Fruit fly (Drosophila melanogaster) whole organism, embryonic: Measurements from ENCODE around the gene CG32625.

Experiments
- Abd-B ChIP-seq: fragments of 200-800 bp; sonication (Bioruptor generic); optimal IDR thresholded peaks from 2 replicates; lab custom pipeline; 2018; ENCODE audit warnings: missing biosample characterization, mild to moderate bottlenecking, missing genetic modification characterization, moderate library complexity
- Ada2b ChIP-seq: fragments of 200-800 bp; sonication (Bioruptor generic); IDR thresholded peaks from 2 replicates; pipeline ENCODE4 v1.3.6; 2022; ENCODE audit warnings: missing biosample characterization, missing genetic modification characterization
- B-H1 ChIP-seq: fragments of 200-800 bp; sonication (Bioruptor generic); IDR thresholded peaks from 3 replicates; pipeline ENCODE4 v1.3.6; 2022; ENCODE audit warnings: missing biosample characterization, missing genetic modification characterization
- CG11247 ChIP-seq: fragments of 200-800 bp; sonication (Bioruptor generic); IDR thresholded peaks from 2 replicates; pipeline ENCODE4 v1.3.6; 2022; ENCODE audit warnings: missing biosample characterization, missing genetic modification characterization
- CG11504 ChIP-seq: fragments of 200-800 bp; sonication (Bioruptor generic); optimal IDR thresholded peaks from 3 replicates; lab custom pipeline; 2019; ENCODE audit warnings: missing biosample characterization, mild to moderate bottlenecking, missing genetic modification characterization, moderate library complexity
- CG11723 ChIP-seq: fragments of 200-800 bp; sonication (Bioruptor generic); optimal IDR thresholded peaks from 2 replicates; lab custom pipeline; 2017; ENCODE audit warnings: missing biosample characterization, mild to moderate bottlenecking, missing genetic modification characterization
- CG12391 ChIP-seq: fragments of 200-800 bp; sonication (Bioruptor generic); optimal IDR thresholded peaks from 3 replicates; lab custom pipeline; 2018; ENCODE audit warnings: missing biosample characterization, mild to moderate bottlenecking, missing genetic modification characterization, moderate library complexity
- CG14014 ChIP-seq: fragments of 200-800 bp; sonication (Bioruptor generic); IDR thresholded peaks from 2 replicates; pipeline ENCODE4 v1.3.6; 2022; ENCODE audit warnings: missing biosample characterization, missing genetic modification characterization
- CG14050 ChIP-seq: fragments of 200-800 bp; sonication (Bioruptor generic); IDR thresholded peaks from 3 replicates; pipeline ENCODE4 v1.3.6; 2022; ENCODE audit warnings: missing biosample characterization, missing genetic modification characterization
- CG1602 ChIP-seq: fragments of 200-800 bp; sonication (Bioruptor generic); optimal IDR thresholded peaks from 3 replicates; lab custom pipeline; 2016; ENCODE audit warnings: missing biosample characterization, missing genetic modification characterization
- CG17328 ChIP-seq: fragments of 200-800 bp; sonication (Bioruptor generic); IDR thresholded peaks from 2 replicates; pipeline ENCODE4 v1.3.6; 2022; ENCODE audit warnings: missing biosample characterization, missing genetic modification characterization
- CG2120 ChIP-seq: fragments of 200-800 bp; sonication (Bioruptor generic); optimal IDR thresholded peaks from 3 replicates; lab custom pipeline; 2016; ENCODE audit warnings: missing biosample characterization, missing genetic modification characterization
- CG30403 ChIP-seq: fragments of 200-800 bp; sonication (Bioruptor generic); optimal IDR thresholded peaks from 3 replicates; lab custom pipeline; 2016; ENCODE audit warnings: missing biosample characterization, missing genetic modification characterization
- CG31441 ChIP-seq: fragments of 200-800 bp; sonication (Bioruptor generic); IDR thresholded peaks from 2 replicates; pipeline ENCODE4 v1.3.6; 2022; ENCODE audit warnings: missing biosample characterization, missing genetic modification characterization
- CG3847 ChIP-seq: fragments of 200-800 bp; sonication (Bioruptor generic); IDR thresholded peaks from 2 replicates; pipeline ENCODE4 v1.3.6; 2022; ENCODE audit warnings: missing biosample characterization, missing genetic modification characterization
- CG4404 ChIP-seq: fragments of 200-800 bp; sonication (Bioruptor generic); IDR thresholded peaks from 2 replicates; pipeline ENCODE4 v1.3.6; 2022; ENCODE audit warnings: missing biosample characterization, missing genetic modification characterization
- CG4820 ChIP-seq: fragments of 200-800 bp; sonication (Bioruptor generic); optimal IDR thresholded peaks from 3 replicates; lab custom pipeline; 2016; ENCODE audit warnings: missing biosample characterization, missing genetic modification characterization
- CG6689 ChIP-seq: fragments of 200-800 bp; sonication (Bioruptor generic); IDR thresholded peaks from 2 replicates; pipeline ENCODE4 v1.3.6; 2022; ENCODE audit warnings: missing biosample characterization, missing genetic modification characterization
- CG7963 ChIP-seq: fragments of 200-800 bp; sonication (Bioruptor generic); IDR thresholded peaks from 3 replicates; pipeline ENCODE4 v1.3.6; 2022; ENCODE audit warnings: missing biosample characterization, missing genetic modification characterization; ENCODE audit not compliant: partially characterized antibody
- CG9797 ChIP-seq: fragments of 200-800 bp; sonication (Bioruptor generic); optimal IDR thresholded peaks from 3 replicates; lab custom pipeline; 2018; ENCODE audit warnings: missing biosample characterization, mild to moderate bottlenecking, missing genetic modification characterization
- CoRest ChIP-seq: fragments of 200-800 bp; sonication (Bioruptor generic); optimal IDR thresholded peaks from 3 replicates; lab custom pipeline; 2018; ENCODE audit warnings: missing biosample characterization, mild to moderate bottlenecking, missing genetic modification characterization, moderate library complexity
- D19A ChIP-seq: fragments of 200-800 bp; optimal IDR thresholded peaks from 3 replicates; lab custom pipeline; 2019; ENCODE audit warnings: missing biosample characterization, mild to moderate bottlenecking, missing genetic modification characterization, moderate library complexity
- Dek ChIP-seq: fragments of 200-800 bp; sonication (Bioruptor generic); optimal IDR thresholded peaks from 3 replicates; lab custom pipeline; 2019; ENCODE audit warnings: missing biosample characterization, mild to moderate bottlenecking, missing genetic modification characterization, moderate library complexity
- Dip3 ChIP-seq: fragments of 200-800 bp; sonication (Bioruptor generic); optimal IDR thresholded peaks from 3 replicates; lab custom pipeline; 2016; ENCODE audit warnings: missing biosample characterization, missing genetic modification characterization
- Drgx ChIP-seq: fragments of 200-800 bp; sonication (Bioruptor generic); IDR thresholded peaks from 2 replicates; pipeline ENCODE4 v1.3.6; 2022; ENCODE audit warnings: missing biosample characterization, missing genetic modification characterization
- Fer3 ChIP-seq: fragments of 200-800 bp; sonication (Bioruptor generic); optimal IDR thresholded peaks from 2 replicates; lab custom pipeline; 2018; ENCODE audit warnings: missing biosample characterization, mild to moderate bottlenecking, missing genetic modification characterization, moderate library complexity
- Gug ChIP-seq: fragments of 200-800 bp; sonication (Bioruptor generic); IDR thresholded peaks from 4 replicates; pipeline ENCODE4 v1.3.6; 2022; ENCODE audit warnings: missing biosample characterization, missing genetic modification characterization
- H15 ChIP-seq: fragments of 200-800 bp; sonication (Bioruptor generic); IDR thresholded peaks from 3 replicates; pipeline ENCODE4 v1.3.6; 2022; ENCODE audit warnings: missing biosample characterization, missing genetic modification characterization
- HmgZ ChIP-seq: fragments of 200-800 bp; sonication (Bioruptor generic); optimal IDR thresholded peaks from 2 replicates; lab custom pipeline; 2018; ENCODE audit warnings: missing biosample characterization, mild to moderate bottlenecking, missing genetic modification characterization
- Optix ChIP-seq: fragments of 200-800 bp; sonication (Bioruptor generic); IDR thresholded peaks from 3 replicates; pipeline ENCODE4 v1.3.6; 2022; ENCODE audit warnings: missing biosample characterization, missing genetic modification characterization
- Pdp1 ChIP-seq, 2 experiments: fragments of 200-800 bp; sonication (Bioruptor generic); optimal IDR thresholded peaks; 3 replicates each; lab custom pipeline; 2016; ENCODE audit warnings: missing biosample characterization in 2 of 2, missing genetic modification characterization in 2 of 2, mild to moderate bottlenecking in 1 of 2, moderate library complexity in 1 of 2
- Rx ChIP-seq: fragments of 200-800 bp; sonication (Bioruptor generic); IDR thresholded peaks from 2 replicates; pipeline ENCODE4 v1.3.6; 2022; ENCODE audit warnings: missing biosample characterization, missing genetic modification characterization
- Stat92E ChIP-seq, 3 experiments: fragments of >200 bp in 2 of 3; fragments of 200-800 bp in 1 of 3; sonication (Bioruptor generic) in 1 of 3; optimal IDR thresholded peaks; 2 replicates each; lab custom pipeline; 2017 to 2019; ENCODE audit warnings: missing biosample characterization in 3 of 3, missing genetic modification characterization in 3 of 3, mild to moderate bottlenecking in 1 of 3, moderate library complexity in 1 of 3
- ara ChIP-seq: fragments of 200-800 bp; sonication (Bioruptor generic); IDR thresholded peaks from 2 replicates; pipeline ENCODE4 v1.3.6; 2022; ENCODE audit warnings: missing biosample characterization, missing genetic modification characterization
- az2 ChIP-seq: fragments of 200-800 bp; sonication (Bioruptor generic); optimal IDR thresholded peaks from 3 replicates; lab custom pipeline; 2016; ENCODE audit warnings: missing biosample characterization, missing genetic modification characterization
- cad ChIP-seq: fragments of >200 bp; optimal IDR thresholded peaks from 2 replicates; lab custom pipeline; 2017; ENCODE audit warnings: missing biosample characterization, missing genetic modification characterization
- ci ChIP-seq: fragments of 200-800 bp; sonication (Bioruptor generic); IDR thresholded peaks from 3 replicates; pipeline ENCODE4 v1.3.6; 2022; ENCODE audit warnings: missing biosample characterization, missing genetic modification characterization
- crc ChIP-seq: fragments of 200-800 bp; sonication (Bioruptor generic); optimal IDR thresholded peaks from 2 replicates; lab custom pipeline; 2016; ENCODE audit warnings: missing biosample characterization, missing genetic modification characterization
- dysf ChIP-seq: fragments of 200-800 bp; sonication (Bioruptor generic); IDR thresholded peaks from 3 replicates; pipeline ENCODE4 v1.3.6; 2022; ENCODE audit warnings: missing biosample characterization, missing genetic modification characterization
- fd64A ChIP-seq: fragments of 200-800 bp; sonication (Bioruptor generic); optimal IDR thresholded peaks from 3 replicates; lab custom pipeline; 2018; ENCODE audit warnings: missing biosample characterization, mild to moderate bottlenecking, missing genetic modification characterization
- ham ChIP-seq: fragments of 200-800 bp; sonication (Bioruptor generic); IDR thresholded peaks from 2 replicates; pipeline ENCODE4 v1.3.6; 2022; ENCODE audit warnings: missing biosample characterization, missing genetic modification characterization
- onecut ChIP-seq: fragments of 200-800 bp; sonication (Bioruptor generic); IDR thresholded peaks from 2 replicates; pipeline ENCODE4 v1.3.6; 2022; ENCODE audit warnings: missing biosample characterization, missing genetic modification characterization
- pita ChIP-seq: fragments of 200-800 bp; sonication (Bioruptor generic); optimal IDR thresholded peaks from 2 replicates; lab custom pipeline; 2017; ENCODE audit warnings: missing biosample characterization, mild to moderate bottlenecking, missing genetic modification characterization
- sc ChIP-seq, 3 experiments: fragments of >200 bp in 2 of 3; fragments of 200-800 bp in 1 of 3; sonication (Bioruptor generic) in 1 of 3; optimal IDR thresholded peaks; 2 replicates in 2 of 3; 3 replicates in 1 of 3; lab custom pipeline; 2017; ENCODE audit warnings: mild to moderate bottlenecking in 1 of 3, missing biosample characterization in 1 of 3, missing genetic modification characterization in 1 of 3, missing genetic modification reagents in 1 of 3
- sd ChIP-seq: fragments of 200-800 bp; sonication (Bioruptor generic); optimal IDR thresholded peaks from 3 replicates; lab custom pipeline; 2018; ENCODE audit warnings: missing biosample characterization, mild to moderate bottlenecking, missing genetic modification characterization, moderate library complexity
- slbo ChIP-seq: fragments of 200-800 bp; sonication (Bioruptor generic); IDR thresholded peaks from 2 replicates; pipeline ENCODE4 v1.3.6; 2022; ENCODE audit warnings: missing biosample characterization, missing genetic modification characterization
- sqz ChIP-seq: fragments of 200-800 bp; sonication (Bioruptor generic); optimal IDR thresholded peaks from 3 replicates; lab custom pipeline; 2018; ENCODE audit warnings: missing biosample characterization, mild to moderate bottlenecking, missing genetic modification characterization
- unc-4 ChIP-seq: fragments of 200-800 bp; sonication (Bioruptor generic); IDR thresholded peaks from 2 replicates; pipeline ENCODE4 v1.3.6; 2022; ENCODE audit warnings: missing biosample characterization, missing genetic modification characterization; ENCODE audit not compliant: partially characterized antibody
- usp ChIP-seq: fragments of >200 bp; optimal IDR thresholded peaks from 2 replicates; lab custom pipeline; 2017; ENCODE audit warnings: missing biosample characterization, missing genetic modification characterization

CG32625 gene

dm6 chrX:13764397-13765119 is 7.9 kb upstream of the CG32625 start (continued):
- TF ChIP-seq CG11504 (tag; lab: Kevin White, UChicago) (peak; percentile 74), CG11723 (GFP tag; lab: Kevin White, UChicago) (no peak), crc (GFP tag; lab: Kevin White, UChicago) (no peak), usp (GFP tag; lab: Kevin White, UChicago) (no peak), CG4820 (peak; percentile 34), unc-4 (GFP tag; lab: Robert Waterston, UW) (no peak), Abd-B (GFP tag; lab: Kevin White, UChicago) (peak; percentile 60), CG14014 (GFP tag; lab: Robert Waterston, UW) (peak; percentile 61), Optix (peak; percentile 61; the same call in 2 of the 3 replicates), CG12391 (tag; lab: Kevin White, UChicago) (peak; percentile 62), Pdp1 (GFP tag; optimal IDR thresholded peaks at IDR 0.05; lab: Kevin White, UChicago) (no peak), slbo (GFP tag; lab: Robert Waterston, UW) (0 out of 2 replicates have a peak, but pooled peaks have one; percentile 14), pita (GFP tag; lab: Kevin White, UChicago) (no peak), CG6689 (GFP tag; lab: Robert Waterston, UW) (peak; percentile 49), ci (GFP tag; lab: Robert Waterston, UW) (peak; percentile 75), CG11247 (GFP tag; lab: Robert Waterston, UW) (peak; percentile 19; the same call in 1 of the 2 replicates), ham (GFP tag; lab: Robert Waterston, UW) (no peak), CG30403 (GFP tag; lab: Kevin White, UChicago) (peak; percentile 40), Ada2b (GFP tag; lab: Robert Waterston, UW) (peak; percentile 35; the same call in 1 of the 2 replicates), cad (no peak), CG3847 (GFP tag; lab: Robert Waterston, UW) (peak; percentile 38), HmgZ (tag; lab: Kevin White, UChicago) (peak; percentile 8), CG31441 (GFP tag; lab: Robert Waterston, UW) (peak; percentile 44), Gug (peak; percentile 39; the same call in 2 of the 4 replicates), az2 (GFP tag; lab: Kevin White, UChicago) (peak; percentile 47), B-H1 (GFP tag; lab: Robert Waterston, UW) (peak; percentile 44; the same call in 1 of the 3 replicates), onecut (GFP tag; lab: Robert Waterston, UW) (0 out of 2 replicates have a peak, but pooled peaks have one; percentile 8), CG2120 (peak; percentile 31), sd (tag; lab: Kevin White, UChicago) (peak; percentile 41), CG9797 (GFP tag; lab: Kevin White, UChicago) (no peak), Dip3 (GFP tag; lab: Kevin White, UChicago) (no peak), H15 (GFP tag; lab: Robert Waterston, UW) (0 out of 3 replicates have a peak, but pooled peaks have one; percentile 29), CoRest (tag; lab: Kevin White, UChicago) (peak; percentile 48), Fer3 (tag; lab: Kevin White, UChicago) (peak; percentile 36), CG4404 (GFP tag; lab: Robert Waterston, UW) (no peak), Drgx (GFP tag; lab: Robert Waterston, UW) (peak; percentile 69), CG17328 (GFP tag; lab: Robert Waterston, UW) (peak; percentile 61), Stat92E (GFP tag; optimal IDR thresholded peaks at IDR 0.05; lab: Kevin White, UChicago) (no peak), Rx (GFP tag; lab: Robert Waterston, UW) (peak; percentile 8; the same call in 1 of the 2 replicates), dysf (GFP tag; lab: Robert Waterston, UW) (peak; percentile 61; the same call in 2 of the 3 replicates), sc (optimal IDR thresholded peaks at IDR 0.05; lab: Kevin White, UChicago) (no peak), sc (GFP tag; optimal IDR thresholded peaks at IDR 0.05; lab: Kevin White, UChicago) (peak; percentile 19), D19A (tag; lab: Kevin White, UChicago) (peak; percentile 46), ara (peak; percentile 62), CG14050 (GFP tag; lab: Robert Waterston, UW) (peak; percentile 51; the same call in 1 of the 3 replicates), CG7963 (no peak), CG1602 (GFP tag; lab: Kevin White, UChicago) (peak; percentile 15), fd64A (GFP tag; lab: Kevin White, UChicago) (no peak), Dek (tag; lab: Kevin White, UChicago) (peak; percentile 3), sqz (GFP tag; lab: Kevin White, UChicago) (peak; percentile 11)
